Fruit fly (Drosophila melanogaster) ovary, adult (tissue): ENCODE results near the gene CG6761.

Source experiments
- CG17801 ChIP-seq: fragments of 200-800 bp; optimal IDR thresholded peaks from 2 replicates; lab custom pipeline; 2019; ENCODE audit warnings: missing biosample characterization, mild to moderate bottlenecking, missing genetic modification characterization, moderate library complexity; ENCODE audit not compliant: partially characterized antibody

Gene CG6761

dm6 chr3L:9671372-9671771, 32.0 kb downstream of the CG6761 start:
- no peak for TF ChIP-seq CG17801 (GFP tag; lab: Kevin White, UChicago)
